Worm (Caenorhabditis elegans) whole organism, young adult: ENCODE data around the gene F45G2.9.

ENCODE experiments used
- B0019.2 ChIP-seq: fragments of 200-800 bp; sonication (Bioruptor generic); conservative IDR thresholded peaks from 2 replicates; pipeline ENCODE4 v1.3.6; 2022; ENCODE audit warnings: missing genetic modification reagents, missing genetic modification characterization, missing compliant biosample characterization
- B0261.1 ChIP-seq: sonication (generic microtip); optimal IDR thresholded peaks from 2 replicates; lab custom pipeline; 2016; ENCODE audit warnings: mild to moderate bottlenecking, missing genetic modification characterization, moderate library complexity, missing compliant biosample characterization
- F10E7.11 ChIP-seq: sonication (generic microtip); optimal IDR thresholded peaks from 2 replicates; lab custom pipeline; 2017; ENCODE audit warnings: mild to moderate bottlenecking, missing genetic modification characterization, moderate library complexity, missing compliant biosample characterization
- F33H1.4 ChIP-seq: fragments of 200-800 bp; sonication (Bioruptor generic); IDR thresholded peaks from 2 replicates; pipeline ENCODE4 v1.3.6; 2022; ENCODE audit warnings: missing genetic modification reagents, missing genetic modification characterization, missing compliant biosample characterization
- F57A8.1 ChIP-seq: fragments of 200-800 bp; sonication (Bioruptor generic); optimal IDR thresholded peaks from 2 replicates; lab custom pipeline; 2018; ENCODE audit warnings: mild to moderate bottlenecking, missing genetic modification characterization, moderate library complexity, missing compliant biosample characterization
- K11D2.4 ChIP-seq: fragments of 200-800 bp; sonication (Bioruptor generic); IDR thresholded peaks from 2 replicates; pipeline ENCODE4 v1.3.6; 2022; ENCODE audit warnings: missing genetic modification reagents, missing genetic modification characterization, missing compliant biosample characterization
- T07F8.4 ChIP-seq: sonication (generic microtip); optimal IDR thresholded peaks from 2 replicates; lab custom pipeline; 2016; ENCODE audit warnings: mild to moderate bottlenecking, missing genetic modification characterization, moderate library complexity, missing compliant biosample characterization
- Y53F4B.3 ChIP-seq: fragments of 200-800 bp; sonication (Bioruptor generic); IDR thresholded peaks from 2 replicates; pipeline ENCODE4 v1.3.6; 2022; ENCODE audit warnings: missing genetic modification reagents, missing genetic modification characterization, missing compliant biosample characterization
- Y53G8AR.9 ChIP-seq: fragments of 200-800 bp; sonication (Bioruptor generic); conservative IDR thresholded peaks from 2 replicates; pipeline ENCODE4 v1.3.6; 2022; ENCODE audit warnings: missing genetic modification reagents, missing genetic modification characterization, missing compliant biosample characterization
- Y56A3A.18 ChIP-seq: fragments of 200-800 bp; sonication (Bioruptor generic); IDR thresholded peaks from 2 replicates; pipeline ENCODE4 v1.3.6; 2022; ENCODE audit warnings: missing genetic modification reagents, missing genetic modification characterization, missing compliant biosample characterization
- Y79H2A.3 ChIP-seq: fragments of 200-800 bp; sonication (Bioruptor generic); conservative IDR thresholded peaks from 2 replicates; pipeline ENCODE4 v1.3.6; 2022; ENCODE audit warnings: missing genetic modification reagents, missing genetic modification characterization, missing compliant biosample characterization
- ama-1 ChIP-seq, 3 experiments: fragments of 150-350 bp in 1 of 3; sonication (generic microtip) in 2 of 3; optimal IDR thresholded peaks; 2 replicates each; lab custom pipeline; 2014 to 2018; ENCODE audit warnings: missing biosample characterization in 2 of 3, missing genetic modification characterization in 2 of 3, missing genetic modification reagents in 2 of 3
- aptf-3 ChIP-seq: fragments of 200-800 bp; sonication (Bioruptor generic); IDR thresholded peaks from 2 replicates; pipeline ENCODE4 v1.3.6; 2022; ENCODE audit warnings: missing genetic modification characterization, missing compliant biosample characterization
- atf-7 ChIP-seq: sonication (generic microtip); optimal IDR thresholded peaks from 2 replicates; lab custom pipeline; 2017; ENCODE audit warnings: mild to moderate bottlenecking, missing genetic modification characterization, missing compliant biosample characterization
- attf-3 ChIP-seq: fragments of 200-800 bp; sonication (Bioruptor generic); conservative IDR thresholded peaks from 2 replicates; pipeline ENCODE4 v1.3.6; 2022; ENCODE audit warnings: missing genetic modification reagents, missing genetic modification characterization, missing compliant biosample characterization
- attf-5 ChIP-seq: fragments of 200-800 bp; sonication (Bioruptor generic); optimal IDR thresholded peaks from 2 replicates; lab custom pipeline; 2018; ENCODE audit warnings: mild to moderate bottlenecking, missing genetic modification characterization, missing compliant biosample characterization
- attf-6 ChIP-seq: fragments of 200-800 bp; sonication (Bioruptor generic); IDR thresholded peaks from 2 replicates; pipeline ENCODE4 v1.3.6; 2022; ENCODE audit warnings: missing genetic modification reagents, missing genetic modification characterization, missing compliant biosample characterization
- ccch-3 ChIP-seq: fragments of 200-800 bp; sonication (Bioruptor generic); optimal IDR thresholded peaks from 2 replicates; lab custom pipeline; 2018; ENCODE audit warnings: mild to moderate bottlenecking, missing genetic modification characterization, missing compliant biosample characterization
- cebp-1 ChIP-seq, 2 experiments: fragments of 200-800 bp in 1 of 2; sonication (Bioruptor generic) in 1 of 2; sonication (generic microtip) in 1 of 2; IDR thresholded peaks in 1 of 2; optimal IDR thresholded peaks in 1 of 2; 2 replicates each; pipeline versions ENCODE4 v1.3.6 to Lab custom; 2017 to 2022; ENCODE audit warnings: missing compliant biosample characterization in 2 of 2, missing genetic modification characterization in 2 of 2, mild to moderate bottlenecking in 1 of 2, missing genetic modification reagents in 1 of 2, moderate library complexity in 1 of 2
- ceh-100 ChIP-seq: fragments of 200-800 bp; sonication (Bioruptor generic); IDR thresholded peaks from 2 replicates; pipeline ENCODE4 v1.3.6; 2022; ENCODE audit warnings: missing genetic modification reagents, missing genetic modification characterization, missing compliant biosample characterization
- ceh-79 ChIP-seq: sonication (generic microtip); optimal IDR thresholded peaks from 2 replicates; lab custom pipeline; 2017; ENCODE audit warnings: mild to moderate bottlenecking, missing genetic modification characterization, missing compliant biosample characterization
- ceh-91 ChIP-seq: fragments of 200-800 bp; sonication (Bioruptor generic); IDR thresholded peaks from 2 replicates; pipeline ENCODE4 v1.3.6; 2022; ENCODE audit warnings: missing genetic modification reagents, missing genetic modification characterization, missing compliant biosample characterization
- chd-7 ChIP-seq: sonication (generic microtip); optimal IDR thresholded peaks from 2 replicates; lab custom pipeline; 2016; ENCODE audit warnings: mild to moderate bottlenecking, missing genetic modification characterization, moderate library complexity, missing compliant biosample characterization
- egl-18 ChIP-seq: fragments of 200-800 bp; sonication (Bioruptor generic); IDR thresholded peaks from 2 replicates; pipeline ENCODE4 v1.3.6; 2022; ENCODE audit warnings: missing genetic modification reagents, missing genetic modification characterization, missing compliant biosample characterization
- fkh-3 ChIP-seq: sonication (generic microtip); optimal IDR thresholded peaks from 2 replicates; lab custom pipeline; 2016; ENCODE audit warnings: mild to moderate bottlenecking, missing genetic modification characterization, missing compliant biosample characterization
- hlh-12 ChIP-seq: sonication (generic microtip); optimal IDR thresholded peaks from 2 replicates; lab custom pipeline; 2016; ENCODE audit warnings: missing genetic modification characterization, missing compliant biosample characterization
- hmg-1.2 ChIP-seq: fragments of 200-800 bp; sonication (Bioruptor generic); IDR thresholded peaks from 2 replicates; pipeline ENCODE4 v1.3.6; 2022; ENCODE audit warnings: missing genetic modification reagents, missing genetic modification characterization, missing compliant biosample characterization
- lag-1 ChIP-seq: fragments of 200-800 bp; sonication (Bioruptor generic); IDR thresholded peaks from 2 replicates; pipeline ENCODE4 v1.3.6; 2022; ENCODE audit warnings: missing genetic modification reagents, missing genetic modification characterization, missing compliant biosample characterization
- madf-8 ChIP-seq: fragments of 200-800 bp; sonication (Bioruptor generic); conservative IDR thresholded peaks from 2 replicates; pipeline ENCODE4 v1.3.6; 2022; ENCODE audit warnings: missing genetic modification reagents, missing genetic modification characterization, missing compliant biosample characterization
- mes-4 ChIP-seq: sonication (generic microtip); optimal IDR thresholded peaks from 2 replicates; lab custom pipeline; 2016; ENCODE audit warnings: missing genotype, missing genetic modification characterization, missing compliant biosample characterization
- nfya-1 ChIP-seq: sonication (generic microtip); optimal IDR thresholded peaks from 2 replicates; lab custom pipeline; 2017; ENCODE audit warnings: antibody characterized with exemption, missing compliant biosample characterization, missing genetic modification characterization, borderline replicate concordance; ENCODE audit not compliant: insufficient read depth
- nhr-27 ChIP-seq: fragments of 200-800 bp; sonication (Bioruptor generic); optimal IDR thresholded peaks from 2 replicates; lab custom pipeline; 2018; ENCODE audit warnings: mild to moderate bottlenecking, missing genetic modification characterization, moderate library complexity, missing compliant biosample characterization
- pha-4 ChIP-seq: fragments of 150-350 bp; sonication (generic microtip); optimal IDR thresholded peaks from 2 replicates; lab custom pipeline; 2014; ENCODE audit warnings: missing biosample characterization, missing genetic modification reagents, missing genetic modification characterization
- snpc-1.1 ChIP-seq: sonication (generic microtip); optimal IDR thresholded peaks from 2 replicates; lab custom pipeline; 2017; ENCODE audit warnings: missing genetic modification characterization, mild to moderate bottlenecking, missing compliant biosample characterization, antibody characterized with exemption, moderate library complexity, missing genotype, missing genetic modification reagents; ENCODE audit not compliant: insufficient read depth
- sptf-2 ChIP-seq: fragments of 200-800 bp; sonication (Bioruptor generic); optimal IDR thresholded peaks from 2 replicates; lab custom pipeline; 2018; ENCODE audit warnings: mild to moderate bottlenecking, missing genetic modification characterization, missing compliant biosample characterization
- tbx-9 ChIP-seq: sonication (generic microtip); optimal IDR thresholded peaks from 2 replicates; lab custom pipeline; 2016; ENCODE audit warnings: borderline replicate concordance, missing genetic modification characterization, inconsistent platforms, missing compliant biosample characterization
- tlf-1 ChIP-seq: fragments of 200-800 bp; sonication (Bioruptor generic); optimal IDR thresholded peaks from 2 replicates; lab custom pipeline; 2018; ENCODE audit warnings: mild to moderate bottlenecking, missing genetic modification characterization, missing compliant biosample characterization
- unc-130 ChIP-seq: sonication (generic microtip); optimal IDR thresholded peaks from 2 replicates; lab custom pipeline; 2016; ENCODE audit warnings: missing genetic modification reagents, missing genetic modification characterization, missing compliant biosample characterization
- zfh-2 ChIP-seq: fragments of 200-800 bp; sonication (Bioruptor generic); conservative IDR thresholded peaks from 2 replicates; pipeline ENCODE4 v1.3.6; 2022; ENCODE audit warnings: missing genetic modification reagents, missing genetic modification characterization, missing compliant biosample characterization
- zim-3 ChIP-seq: sonication (generic microtip); optimal IDR thresholded peaks from 2 replicates; lab custom pipeline; 2017; ENCODE audit warnings: mild to moderate bottlenecking, missing genetic modification characterization, moderate library complexity, missing compliant biosample characterization
- ztf-18 ChIP-seq: sonication (generic microtip); optimal IDR thresholded peaks from 2 replicates; lab custom pipeline; 2016; ENCODE audit warnings: missing genotype, mild to moderate bottlenecking, missing genetic modification characterization, missing compliant biosample characterization
- ztf-28 ChIP-seq: fragments of 200-800 bp; sonication (Bioruptor generic); IDR thresholded peaks from 2 replicates; pipeline ENCODE4 v1.3.6; 2022; ENCODE audit warnings: missing genetic modification reagents, missing genetic modification characterization, missing compliant biosample characterization

Gene F45G2.9

ce11 chrIII:13464493-13465362, 28.0 kb upstream of the F45G2.9 start, which contains the start of gene kel-3 (continued):
- TF ChIP-seq unc-130 (peak; percentile 97), B0019.2 (0 out of 2 replicates have a peak, but pooled peaks have one; percentile 42), nhr-27 (peak; percentile 76), aptf-3 (peak; percentile 75), ceh-91 (GFP tag; lab: Robert Waterston, UW) (no peak), F10E7.11 (tag; lab: Kevin White, UChicago) (peak; percentile 97), egl-18 (GFP tag; lab: Robert Waterston, UW) (0 out of 2 replicates have a peak, but pooled peaks have one; percentile 73), ama-1 (optimal IDR thresholded peaks at IDR 0.05; lab: Kevin White, UChicago) (peak; percentile 97), ama-1 (GFP tag; optimal IDR thresholded peaks at IDR 0.05; lab: Kevin White, UChicago) (peak; percentile 50 to 96), snpc-1.1 (tag; lab: Kevin White, UChicago) (peak; percentile 57), zfh-2 (GFP tag; lab: Robert Waterston, UW) (no peak), tbx-9 (tag; lab: Kevin White, UChicago) (peak; percentile 75), Y53F4B.3 (GFP tag; lab: Robert Waterston, UW) (no peak), hlh-12 (no peak)

ce11 chrIII:13462965-13463783, 26.4 kb upstream of the F45G2.9 start, which contains the start of gene ant-1.1:
ant-1.1 (plus strand) TSS chrIII:13463163.
- TF ChIP-seq ztf-18 (tag; lab: Kevin White, UChicago) = peak; percentile 87
- peak; percentile 4 for TF ChIP-seq B0261.1 (tag; lab: Kevin White, UChicago)
- TF ChIP-seq atf-7 (tag; lab: Kevin White, UChicago) = peak; percentile 81
- TF ChIP-seq Y53G8AR.9 (GFP tag; lab: Robert Waterston, UW) = peak; percentile 95
- no peak for TF ChIP-seq snpc-1.1 (tag; lab: Kevin White, UChicago)
- peak; percentile 88 for TF ChIP-seq attf-5 (GFP tag; lab: Kevin White, UChicago)
- peak; percentile 83 for TF ChIP-seq K11D2.4 (GFP tag; lab: Robert Waterston, UW)
- no peak for TF ChIP-seq mes-4 (tag; lab: Kevin White, UChicago)
- peak; percentile 29; the same call in 1 of the 2 replicates for TF ChIP-seq madf-8 (GFP tag; lab: Robert Waterston, UW)
- no peak for TF ChIP-seq attf-6 (GFP tag; lab: Robert Waterston, UW)
- no peak for TF ChIP-seq fkh-3 (tag; lab: Kevin White, UChicago)
- peak; percentile 22 for TF ChIP-seq sptf-2 (GFP tag; lab: Kevin White, UChicago)
- TF ChIP-seq Y79H2A.3 (GFP tag; lab: Robert Waterston, UW) = no peak
- no peak for TF ChIP-seq zim-3 (tag; lab: Kevin White, UChicago)
- TF ChIP-seq F57A8.1 (GFP tag; lab: Kevin White, UChicago) = no peak
- no peak for TF ChIP-seq T07F8.4 (tag; lab: Kevin White, UChicago)
- TF ChIP-seq ceh-79 (tag; lab: Kevin White, UChicago) = peak; percentile 19
- peak; percentile 75 for TF ChIP-seq hmg-1.2
- TF ChIP-seq F33H1.4 (GFP tag; lab: Robert Waterston, UW) = peak; percentile 99
- TF ChIP-seq ceh-100 (GFP tag; lab: Robert Waterston, UW) = peak; percentile 74
- TF ChIP-seq ccch-3 = no peak
- TF ChIP-seq ceh-91 (GFP tag; lab: Robert Waterston, UW) = peak; percentile 78
- TF ChIP-seq pha-4 (tag; lab: Kevin White, UChicago) = no peak
- TF ChIP-seq attf-3 (GFP tag; lab: Robert Waterston, UW) = peak; percentile 53; the same call in 1 of the 2 replicates
- peak; percentile 69 for TF ChIP-seq cebp-1 (GFP tag; IDR thresholded peaks at IDR 0.05; lab: Robert Waterston, UW)
- peak; percentile 84 for TF ChIP-seq cebp-1 (tag; optimal IDR thresholded peaks at IDR 0.05; lab: Kevin White, UChicago)
- TF ChIP-seq chd-7 = peak; percentile 66
- TF ChIP-seq ztf-28 = peak; percentile 73; the same call in 1 of the 2 replicates
- peak; percentile 70 for TF ChIP-seq Y56A3A.18 (GFP tag; lab: Robert Waterston, UW)
- peak; percentile 94 for TF ChIP-seq tlf-1 (GFP tag; lab: Kevin White, UChicago)
- no peak for TF ChIP-seq lag-1 (GFP tag; lab: Robert Waterston, UW)
- no peak for TF ChIP-seq egl-18 (GFP tag; lab: Robert Waterston, UW)
- TF ChIP-seq nfya-1 = no peak
- peak; percentile 30 for TF ChIP-seq unc-130
